Fruit fly (Drosophila melanogaster): ENCODE results near the gene CG11857.

- TF ChIP-seq CG6654 (GFP tag; optimal IDR thresholded peaks at IDR 0.05) = no peak
- TF ChIP-seq CG1602 (GFP tag; optimal IDR thresholded peaks at IDR 0.05) = no peak
- TF ChIP-seq CG7928 (GFP tag; optimal IDR thresholded peaks at IDR 0.05) = no peak
- no peak for TF ChIP-seq GATAe (GFP tag; conservative IDR thresholded peaks at IDR 0.05)
- no peak for TF ChIP-seq btn (GFP tag; optimal IDR thresholded peaks at IDR 0.05)
- TF ChIP-seq da (GFP tag; optimal IDR thresholded peaks at IDR 0.05) = no peak
- TF ChIP-seq tio (GFP tag; optimal IDR thresholded peaks at IDR 0.05) = no peak
Observed at dm6 chr3R:25285173-25285572, 26.5 kb downstream of the CG11857 start, which contains the start of gene CG31104.
